Fruit fly (Drosophila melanogaster) Kc167 (cell line): ENCODE data around the gene CG9733.

Experiments used
- Myc ChIP-seq: fragments of >200 bp; optimal IDR thresholded peaks from 2 replicates; lab custom pipeline; 2017; ENCODE audit warnings: missing external identifiers
- Sin3A ChIP-seq: fragments of >200 bp; optimal IDR thresholded peaks from 2 replicates; lab custom pipeline; 2018; ENCODE audit warnings: missing external identifiers
- h ChIP-seq: fragments of >200 bp; optimal IDR thresholded peaks from 3 replicates; lab custom pipeline; 2018; ENCODE audit warnings: missing external identifiers
- insv ChIP-seq: fragments of >200 bp; optimal IDR thresholded peaks from 3 replicates; lab custom pipeline; 2018; ENCODE audit warnings: missing external identifiers
- psq ChIP-seq: fragments of >200 bp; optimal IDR thresholded peaks from 2 replicates; lab custom pipeline; 2017; ENCODE audit warnings: missing external identifiers
- ttk ChIP-seq: sonication (Bioruptor generic); optimal IDR thresholded peaks from 2 replicates; lab custom pipeline; 2017; ENCODE audit warnings: missing external identifiers

CG9733 gene

dm6 chr3R:30235253-30235652, 11.2 kb downstream of the CG9733 start:
- TF ChIP-seq ttk (lab: Kevin White, UChicago) = no peak
- TF ChIP-seq Myc (lab: Kevin White, UChicago) = no peak
- no peak for TF ChIP-seq h (lab: Kevin White, UChicago)
- no peak for TF ChIP-seq Sin3A
- no peak for TF ChIP-seq psq (lab: Kevin White, UChicago)
- TF ChIP-seq insv (lab: Kevin White, UChicago) = no peak

DNA sequence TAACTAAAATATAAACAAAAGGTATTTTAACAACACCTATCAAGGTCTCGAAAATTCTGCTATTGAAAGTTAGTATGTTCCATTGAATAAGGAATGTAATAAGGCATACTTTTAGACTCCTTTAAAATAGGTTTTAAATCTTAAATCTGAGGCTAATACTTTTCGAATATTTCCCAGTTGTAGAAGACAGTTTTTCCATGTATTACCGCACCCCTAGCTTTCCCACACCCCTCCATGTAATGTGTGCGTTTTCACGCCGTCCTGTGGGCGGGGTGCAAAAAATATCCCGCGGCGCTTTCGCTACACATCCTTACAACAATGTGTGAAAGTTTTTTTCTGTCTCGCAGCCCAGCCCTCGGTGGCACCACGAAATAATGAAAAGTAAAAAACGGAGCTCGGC, 21.9 kb downstream of the CG9733 start:
- TF ChIP-seq ttk (lab: Kevin White, UChicago) (no peak), psq (lab: Kevin White, UChicago) (no peak), insv (lab: Kevin White, UChicago) (no peak), Sin3A (no peak), h (lab: Kevin White, UChicago) (no peak), Myc (lab: Kevin White, UChicago) (no peak)

- TF ChIP-seq insv (lab: Kevin White, UChicago) = no peak
- TF ChIP-seq Sin3A = no peak
- TF ChIP-seq Myc (lab: Kevin White, UChicago) = no peak
- no peak for TF ChIP-seq psq (lab: Kevin White, UChicago)
- no peak for TF ChIP-seq h (lab: Kevin White, UChicago)
- TF ChIP-seq ttk (lab: Kevin White, UChicago) = no peak
Observed at dm6 chr3R:30222236-30222635, 24.3 kb downstream of the CG9733 start.

dm6 chr3R:30216210-30216609, 30.3 kb downstream of the CG9733 start, which contains the start of gene CecC:
CecC (plus strand) TSS chr3R:30216484.
- TF ChIP-seq psq (lab: Kevin White, UChicago) = no peak
- TF ChIP-seq Sin3A = no peak
- no peak for TF ChIP-seq ttk (lab: Kevin White, UChicago)
- TF ChIP-seq insv (lab: Kevin White, UChicago) = no peak
- no peak for TF ChIP-seq h (lab: Kevin White, UChicago)
- no peak for TF ChIP-seq Myc (lab: Kevin White, UChicago)

DNA sequence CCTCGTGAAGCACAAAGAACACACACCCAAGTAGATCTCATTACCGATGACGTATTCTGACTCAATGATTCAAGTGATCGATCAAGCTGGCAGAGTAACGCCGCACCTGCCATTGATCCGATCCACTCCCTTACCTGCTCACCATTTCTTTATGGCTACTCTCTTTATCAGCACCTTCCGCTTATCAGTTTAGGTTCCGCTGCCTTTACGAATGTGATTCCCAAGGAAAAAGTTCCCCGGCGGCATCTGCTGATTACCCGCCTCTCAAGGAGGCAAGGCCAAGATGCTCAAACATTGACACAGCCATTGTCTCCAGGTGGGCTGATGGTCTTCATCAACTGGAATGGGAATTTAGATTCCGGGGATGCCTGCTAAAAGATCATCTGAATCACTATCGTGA, 31.5 kb downstream of the CG9733 start:
- TF ChIP-seq Myc (lab: Kevin White, UChicago) (no peak), psq (lab: Kevin White, UChicago) (no peak), ttk (lab: Kevin White, UChicago) (no peak), h (lab: Kevin White, UChicago) (no peak), Sin3A (no peak), insv (lab: Kevin White, UChicago) (no peak)

dm6 chr3R:30213697-30214096, 32.8 kb downstream of the CG9733 start, which contains the start of gene CecB:
CecB (minus strand) TSS chr3R:30213797.
- TF ChIP-seq insv (lab: Kevin White, UChicago) (no peak), ttk (lab: Kevin White, UChicago) (no peak), Sin3A (no peak), psq (lab: Kevin White, UChicago) (no peak), h (lab: Kevin White, UChicago) (no peak), Myc (lab: Kevin White, UChicago) (no peak)

dm6 chr3R:30211856-30212255, 34.6 kb downstream of the CG9733 start, which contains the start of gene CecA2:
CecA2 (plus strand) TSS chr3R:30212156.
- TF ChIP-seq Myc (lab: Kevin White, UChicago) = no peak

DNA sequence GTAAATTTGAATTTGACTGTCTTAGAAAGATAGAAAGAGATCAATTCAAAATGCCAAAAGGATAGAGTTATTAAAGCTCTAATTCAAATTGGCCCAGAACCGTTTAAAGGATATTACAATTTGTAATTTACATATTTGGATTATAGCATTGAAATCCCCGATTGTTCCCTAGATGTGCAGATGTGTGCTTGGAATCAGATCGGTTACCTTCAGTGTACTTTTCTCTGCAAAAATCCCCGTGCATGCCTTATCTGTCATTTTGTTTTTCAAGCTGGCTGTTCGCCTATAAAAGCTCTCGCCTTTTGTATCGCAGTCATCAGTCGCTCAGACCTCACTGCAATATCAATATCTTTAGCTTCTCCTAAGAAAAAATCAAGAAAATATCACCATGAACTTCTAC, 35.9 kb downstream of the CG9733 start, which contains the start of gene CecA1:
Gene CecA1 (plus strand): TSS at position 315 of the 400 bp plus-strand sequence.
- TF ChIP-seq Sin3A = no peak
- no peak for TF ChIP-seq ttk (lab: Kevin White, UChicago)
- TF ChIP-seq insv (lab: Kevin White, UChicago) = no peak
- no peak for TF ChIP-seq Myc (lab: Kevin White, UChicago)
- TF ChIP-seq psq (lab: Kevin White, UChicago) = no peak
- TF ChIP-seq h (lab: Kevin White, UChicago) = no peak

- TF ChIP-seq Sin3A (no peak), Myc (lab: Kevin White, UChicago) (no peak), psq (lab: Kevin White, UChicago) (no peak), insv (lab: Kevin White, UChicago) (no peak), h (lab: Kevin White, UChicago) (no peak), ttk (lab: Kevin White, UChicago) (no peak)
Observed at dm6 chr3R:30209648-30210047, 36.9 kb downstream of the CG9733 start, which contains the start of gene Anp. Anp (plus strand) TSS chr3R:30209948.

DNA sequence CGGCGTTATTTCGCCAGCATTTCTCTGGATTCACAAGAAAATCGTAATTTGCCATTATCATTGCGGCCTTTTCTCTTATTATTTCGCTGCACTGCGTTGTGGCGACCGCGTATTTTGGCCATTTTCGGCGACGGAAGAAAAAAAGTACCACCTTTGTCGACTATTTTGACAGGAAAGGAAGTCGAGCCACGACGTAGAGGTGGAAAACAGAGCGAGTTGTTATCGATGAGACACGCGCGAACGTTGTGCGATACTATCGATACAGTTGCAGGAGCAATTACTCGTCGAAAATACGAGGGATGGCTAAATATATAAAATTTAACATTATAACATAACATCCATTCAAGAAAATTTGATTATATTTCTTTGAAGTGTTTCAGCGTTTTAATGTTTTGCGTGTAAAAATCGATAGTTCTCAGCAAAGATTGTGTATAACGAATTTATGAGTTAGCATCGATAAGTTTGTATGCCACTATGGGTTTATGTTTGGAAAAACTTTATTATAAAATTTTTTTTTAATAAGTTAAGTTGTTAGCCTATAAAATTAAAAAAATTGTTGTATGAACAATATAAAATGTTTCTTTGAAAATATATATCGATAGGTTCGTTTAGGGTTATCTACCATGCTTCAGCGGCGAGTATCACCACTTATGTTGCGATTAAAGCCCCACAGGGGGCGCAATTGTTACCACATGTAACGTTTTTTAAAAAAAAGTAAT, 37.6 kb downstream of the CG9733 start, which contains the start of gene RpS7:
Gene RpS7 (minus strand): TSS at position 255 of the 719 bp plus-strand sequence.
- TF ChIP-seq insv (lab: Kevin White, UChicago) (no peak), psq (lab: Kevin White, UChicago) (no peak), Sin3A (no peak), h (lab: Kevin White, UChicago) (no peak)

DNA sequence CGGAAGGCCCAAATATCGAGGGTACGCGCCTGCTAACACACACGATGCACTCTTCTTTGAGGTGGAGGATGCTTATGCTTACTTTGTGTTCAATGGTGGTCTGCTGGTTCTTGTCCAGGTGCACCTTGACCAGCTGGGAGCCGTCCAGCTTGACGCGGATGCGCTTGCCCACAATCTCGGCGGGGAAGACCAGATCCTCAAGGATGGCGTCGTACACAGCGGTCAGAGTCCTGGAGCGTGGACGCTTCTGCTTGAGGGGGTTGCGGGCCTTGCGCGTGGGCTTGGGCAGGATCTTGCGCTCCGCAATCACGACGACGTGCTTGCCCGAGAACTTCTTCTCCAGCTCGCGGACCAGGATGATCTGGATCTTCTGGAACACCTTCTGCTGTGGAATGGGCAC, 38.5 kb downstream of the CG9733 start:
- TF ChIP-seq h (lab: Kevin White, UChicago) (no peak), Myc (lab: Kevin White, UChicago) (no peak), psq (lab: Kevin White, UChicago) (no peak), ttk (lab: Kevin White, UChicago) (no peak), insv (lab: Kevin White, UChicago) (no peak), Sin3A (no peak)

- TF ChIP-seq insv (lab: Kevin White, UChicago) (no peak), h (lab: Kevin White, UChicago) (no peak), Sin3A (no peak), Myc (lab: Kevin White, UChicago) (no peak), ttk (lab: Kevin White, UChicago) (no peak), psq (lab: Kevin White, UChicago) (no peak)
Observed at dm6 chr3R:30205946-30206345, 40.6 kb downstream of the CG9733 start.
